4 fruit fly cellular contexts compared by ENCODE assay signal in the genomic region with DNA sequence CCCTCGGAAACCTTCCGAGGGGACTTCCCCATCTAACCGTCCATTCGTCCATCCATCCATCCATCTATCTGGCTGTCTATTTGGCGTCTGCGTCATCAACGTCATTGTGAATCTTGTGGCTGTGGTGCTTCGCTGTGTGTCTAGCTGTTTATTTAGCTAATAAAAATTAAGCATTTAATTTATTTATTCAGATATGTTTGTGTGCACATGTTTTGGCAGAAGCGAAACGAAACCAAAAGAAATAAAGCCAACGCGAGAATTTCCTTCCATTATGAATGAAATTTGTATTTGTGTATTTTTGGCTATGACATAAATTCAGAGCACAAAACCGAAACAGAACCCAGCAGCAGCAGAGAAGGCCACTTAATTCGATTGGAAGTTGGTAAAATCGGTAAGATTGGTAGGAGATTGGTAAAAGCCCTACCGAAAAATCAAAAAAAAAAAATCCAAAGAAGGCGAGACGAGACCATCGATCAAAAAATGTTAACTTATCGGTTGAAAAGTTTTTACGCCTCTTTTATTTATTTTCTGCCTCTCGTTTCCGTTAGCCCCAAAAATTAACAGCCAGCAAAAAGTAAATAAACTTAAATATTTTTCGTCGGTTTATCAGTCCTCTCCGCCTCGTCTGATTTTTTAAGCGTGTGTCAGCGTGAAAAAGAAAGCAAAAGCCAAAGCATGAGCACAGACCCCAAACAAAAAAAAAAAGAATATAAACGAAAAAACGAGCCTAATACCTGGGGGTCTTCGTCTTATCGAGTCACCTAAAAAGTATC.
A peak's percentile ranks its signal among the peaks of the same experiment; 100 is the strongest.
TF ChIP-seq lines count a peak whose summit lies in the region.

No protein-coding gene starts in this region.

- TF ChIP-seq CTCF in whole organism, embryonic (GFP tag; optimal IDR thresholded peaks at IDR 0.05; lab: Kevin White, UChicago) = no peak

TF ChIP-seq in whole organism, adult, 20 proteins besides CTCF, POLR2A, EP300 and RAD21:
- TF ChIP-seq CG5204 (GFP tag; optimal IDR thresholded peaks at IDR 0.05; lab: Kevin White, UChicago) (no peak), Crg-1 (GFP tag; optimal IDR thresholded peaks at IDR 0.05; lab: Kevin White, UChicago) (no peak), CG11617 (GFP tag; optimal IDR thresholded peaks at IDR 0.05; lab: Kevin White, UChicago) (no peak), CG33017 (tag; optimal IDR thresholded peaks at IDR 0.05; lab: Kevin White, UChicago) (no peak), cnc (optimal IDR thresholded peaks at IDR 0.05; lab: Kevin White, UChicago) (no peak), toe (GFP tag; optimal IDR thresholded peaks at IDR 0.05; lab: Kevin White, UChicago) (no peak), CG12768 (GFP tag; optimal IDR thresholded peaks at IDR 0.05; lab: Kevin White, UChicago) (no peak), tj (GFP tag; optimal IDR thresholded peaks at IDR 0.05; lab: Kevin White, UChicago) (peak; percentile 57), kay (GFP tag; lab: Kevin White, UChicago; ENCODE audit: borderline replicate concordance) (peak; percentile 59)

TF ChIP-seq in whole organism, embryonic, 481 proteins besides CTCF, POLR2A, EP300 and RAD21 (continues in another document):
- TF ChIP-seq Doc2 (GFP tag; IDR thresholded peaks at IDR 0.05; lab: Robert Waterston, UW) (no peak), chinmo (GFP tag; IDR thresholded peaks at IDR 0.05; lab: Robert Waterston, UW; ENCODE audit: partially characterized antibody) (0 out of 4 replicates have a peak, but pooled peaks have one; percentile 18), chif (GFP tag; optimal IDR thresholded peaks at IDR 0.05; lab: Kevin White, UChicago) (no peak), CG13123 (GFP tag; optimal IDR thresholded peaks at IDR 0.05; lab: Kevin White, UChicago) (no peak), tin (GFP tag; optimal IDR thresholded peaks at IDR 0.05; lab: Kevin White, UChicago) (no peak), CG15073 (GFP tag; optimal IDR thresholded peaks at IDR 0.05; lab: Kevin White, UChicago) (no peak), CG8281 (tag; optimal IDR thresholded peaks at IDR 0.05; lab: Kevin White, UChicago) (peak; percentile 61), CG2712 (tag; optimal IDR thresholded peaks at IDR 0.05; lab: Kevin White, UChicago) (no peak), CG12769 (tag; optimal IDR thresholded peaks at IDR 0.05; lab: Kevin White, UChicago) (no peak), CG15601 (tag; optimal IDR thresholded peaks at IDR 0.05; lab: Kevin White, UChicago) (no peak), fd3F (GFP tag; optimal IDR thresholded peaks at IDR 0.05; lab: Kevin White, UChicago) (no peak), CG33557 (GFP tag; optimal IDR thresholded peaks at IDR 0.05; lab: Kevin White, UChicago) (no peak), CG4617 (GFP tag; optimal IDR thresholded peaks at IDR 0.05; lab: Kevin White, UChicago; ENCODE audit: borderline replicate concordance) (no peak), schlank (tag; optimal IDR thresholded peaks at IDR 0.05; lab: Kevin White, UChicago) (no peak), CG16815 (GFP tag; optimal IDR thresholded peaks at IDR 0.05; lab: Kevin White, UChicago) (no peak), sna (GFP tag; IDR thresholded peaks at IDR 0.05; lab: Robert Waterston, UW; ENCODE audit: partially characterized antibody) (no peak), sug (tag; optimal IDR thresholded peaks at IDR 0.05; lab: Kevin White, UChicago) (peak; percentile 74), Bdp1 (GFP tag; optimal IDR thresholded peaks at IDR 0.05; lab: Kevin White, UChicago) (no peak), CG2199 (GFP tag; IDR thresholded peaks at IDR 0.05; lab: Robert Waterston, UW) (0 out of 3 replicates have a peak, but pooled peaks have one; percentile 9), CG30403 (GFP tag; optimal IDR thresholded peaks at IDR 0.05; lab: Kevin White, UChicago) (no peak), CG7839 (tag; optimal IDR thresholded peaks at IDR 0.05; lab: Kevin White, UChicago) (no peak), tx (GFP tag; optimal IDR thresholded peaks at IDR 0.05; lab: Kevin White, UChicago) (no peak), Blimp-1 (GFP tag; optimal IDR thresholded peaks at IDR 0.05; lab: Kevin White, UChicago) (peak; percentile 25), dati (GFP tag; IDR thresholded peaks at IDR 0.05; lab: Robert Waterston, UW) (no peak)

TF ChIP-seq in whole organism, prepupa, 60 proteins besides CTCF, POLR2A, EP300 and RAD21:
- TF ChIP-seq fkh (GFP tag; optimal IDR thresholded peaks at IDR 0.05; lab: Kevin White, UChicago) (peak; percentile 52), Ets21C (GFP tag; optimal IDR thresholded peaks at IDR 0.05; lab: Kevin White, UChicago) (no peak), svp (GFP tag; lab: Kevin White, UChicago) (peak; percentile 56), esn (GFP tag; optimal IDR thresholded peaks at IDR 0.05; lab: Kevin White, UChicago) (no peak)

TF ChIP-seq in whole organism, wandering third instar larva, 38 proteins besides CTCF, POLR2A, EP300 and RAD21:
- no peak for TF ChIP-seq Jra (GFP tag; optimal IDR thresholded peaks at IDR 0.05; lab: Kevin White, UChicago)
- TF ChIP-seq sage (GFP tag; optimal IDR thresholded peaks at IDR 0.05; lab: Kevin White, UChicago) = no peak
- TF ChIP-seq N (GFP tag; optimal IDR thresholded peaks at IDR 0.05; lab: Kevin White, UChicago) = no peak
- TF ChIP-seq foxo (GFP tag; optimal IDR thresholded peaks at IDR 0.05; lab: Kevin White, UChicago) = no peak
- TF ChIP-seq jim (GFP tag; optimal IDR thresholded peaks at IDR 0.05; lab: Kevin White, UChicago) = no peak
- TF ChIP-seq tai (GFP tag; optimal IDR thresholded peaks at IDR 0.05; lab: Kevin White, UChicago) = peak; percentile 54
- no peak for TF ChIP-seq rgr (GFP tag; optimal IDR thresholded peaks at IDR 0.05; lab: Kevin White, UChicago)
- TF ChIP-seq psq (GFP tag; optimal IDR thresholded peaks at IDR 0.05; lab: Kevin White, UChicago) = no peak
